Worm (Caenorhabditis elegans): ENCODE results near the gene rpl-15.
A peak's percentile ranks its signal among the peaks of the same experiment; 100 is the strongest.

rpl-15 gene

DNA sequence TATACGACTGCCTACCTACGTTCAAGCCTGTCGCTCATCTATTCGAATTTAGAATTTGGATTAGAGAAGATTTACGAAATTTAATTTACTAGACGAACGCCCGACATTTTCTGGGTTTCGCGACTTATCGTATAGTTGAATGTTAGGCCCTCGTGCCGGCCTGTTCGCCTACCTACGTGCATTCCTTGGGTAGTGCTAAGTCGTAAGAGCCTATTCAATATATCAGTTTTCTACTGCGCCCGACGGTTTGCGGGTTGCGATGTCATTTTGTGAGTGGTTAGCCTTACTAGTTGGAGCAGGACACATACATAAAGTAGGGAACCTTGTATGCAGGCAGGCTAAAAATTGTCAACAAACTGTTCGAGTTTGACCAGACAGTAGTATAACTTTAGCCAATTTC lies 31.4 kb downstream of the rpl-15 start:
- TF ChIP-seq che-1 (tag; optimal IDR thresholded peaks at IDR 0.05) (no peak), sox-4 (tag; optimal IDR thresholded peaks at IDR 0.05) (no peak), gmeb-2 (tag; optimal IDR thresholded peaks at IDR 0.05) (no peak), T23F11.4 (GFP tag; optimal IDR thresholded peaks at IDR 0.05) (no peak)

DNA sequence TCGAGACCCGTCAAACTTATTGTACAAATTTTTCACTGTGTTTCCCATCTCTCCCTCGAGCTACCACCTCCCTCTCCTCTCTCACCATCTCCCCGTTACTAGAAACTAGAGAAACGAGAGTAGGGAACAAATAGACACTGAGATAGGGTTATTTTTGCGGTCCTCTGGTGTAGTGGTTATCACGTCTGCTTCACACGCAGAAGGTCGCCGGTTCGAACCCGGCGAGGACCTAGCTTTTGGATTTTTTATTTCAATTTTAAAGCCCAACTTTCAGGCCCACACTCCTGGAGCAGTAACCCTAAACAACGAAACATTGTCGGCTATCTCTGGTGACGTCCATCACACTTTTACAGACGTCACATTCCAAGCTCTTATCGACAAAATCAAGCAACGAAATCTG lies 34.1 kb downstream of the rpl-15 start:
- peak; percentile 49 for TF ChIP-seq hlh-13 (GFP tag; optimal IDR thresholded peaks at IDR 0.05)
- no peak for TF ChIP-seq dmd-4 (tag; optimal IDR thresholded peaks at IDR 0.05; ENCODE audit: borderline replicate concordance)
- TF ChIP-seq eyg-1 (tag; optimal IDR thresholded peaks at IDR 0.05), result peak; percentile 5
- peak; percentile 9 for TF ChIP-seq hlh-15 (tag; optimal IDR thresholded peaks at IDR 0.05)
- TF ChIP-seq ets-4 (tag; optimal IDR thresholded peaks at IDR 0.05), result no peak
- peak; percentile 34 for TF ChIP-seq ceh-2 (tag; optimal IDR thresholded peaks at IDR 0.05)
- TF ChIP-seq C38D4.7 (GFP tag; optimal IDR thresholded peaks at IDR 0.05), result peak; percentile 70
- TF ChIP-seq lin-11 (tag; optimal IDR thresholded peaks at IDR 0.05), result peak; percentile 72
- no peak for TF ChIP-seq pag-3 (tag; optimal IDR thresholded peaks at IDR 0.05; ENCODE audit: borderline replicate concordance)
- TF ChIP-seq pros-1 (tag; optimal IDR thresholded peaks at IDR 0.05), result no peak
- peak; percentile 32 for TF ChIP-seq fkh-6 (tag; optimal IDR thresholded peaks at IDR 0.05)
- TF ChIP-seq ceh-34 (tag; optimal IDR thresholded peaks at IDR 0.05), result peak; percentile 74
- TF ChIP-seq ceh-19 (GFP tag; optimal IDR thresholded peaks at IDR 0.05), result peak; percentile 80
- peak; percentile 36 for TF ChIP-seq zip-5 (tag; optimal IDR thresholded peaks at IDR 0.05)
- peak; percentile 75 for TF ChIP-seq gmeb-2 (tag; optimal IDR thresholded peaks at IDR 0.05)
- TF ChIP-seq pha-2 (tag; optimal IDR thresholded peaks at IDR 0.05), result peak; percentile 73
- no peak for TF ChIP-seq lim-6 (tag; optimal IDR thresholded peaks at IDR 0.05)
- TF ChIP-seq ceh-24 (tag; optimal IDR thresholded peaks at IDR 0.05), result no peak
- no peak for TF ChIP-seq unc-55 (GFP tag; optimal IDR thresholded peaks at IDR 0.05)
- TF ChIP-seq unc-86 (tag; optimal IDR thresholded peaks at IDR 0.05), result peak; percentile 78
- TF ChIP-seq K09A11.1 (tag; optimal IDR thresholded peaks at IDR 0.05; ENCODE audit: insufficient read depth), result peak; percentile 35
- TF ChIP-seq mec-3 (tag; optimal IDR thresholded peaks at IDR 0.05; ENCODE audit: borderline replicate concordance), result peak; percentile 24
- no peak for TF ChIP-seq ama-1 (optimal IDR thresholded peaks at IDR 0.05)
- peak; percentile 19 for TF ChIP-seq ceh-31 (tag; optimal IDR thresholded peaks at IDR 0.05)
- no peak for TF ChIP-seq sdc-2 (tag; optimal IDR thresholded peaks at IDR 0.05)
- peak; percentile 67 for TF ChIP-seq che-1 (tag; optimal IDR thresholded peaks at IDR 0.05)
- peak; percentile 51 for TF ChIP-seq nhr-232 (tag; optimal IDR thresholded peaks at IDR 0.05)
- peak; percentile 53 for TF ChIP-seq ceh-18 (tag; optimal IDR thresholded peaks at IDR 0.05)
- TF ChIP-seq C08G9.2 (tag; optimal IDR thresholded peaks at IDR 0.05), result peak; percentile 64
- peak; percentile 71 for TF ChIP-seq rnt-1 (tag; optimal IDR thresholded peaks at IDR 0.05)
- TF ChIP-seq ceh-45 (GFP tag; IDR thresholded peaks at IDR 0.05), result no peak
- TF ChIP-seq ceh-6 (GFP tag; optimal IDR thresholded peaks at IDR 0.05), result peak; percentile 79
- TF ChIP-seq elt-2 (tag; optimal IDR thresholded peaks at IDR 0.05), result peak; percentile 88
- peak; percentile 57 for TF ChIP-seq K02D7.2 (tag; optimal IDR thresholded peaks at IDR 0.05)
- TF ChIP-seq fax-1 (tag; optimal IDR thresholded peaks at IDR 0.05), result peak; percentile 76
- peak; percentile 69; the same call in 1 of the 2 replicates for TF ChIP-seq unc-3 (GFP tag; conservative IDR thresholded peaks at IDR 0.05)
- peak; percentile 54 for TF ChIP-seq unc-3 (tag; optimal IDR thresholded peaks at IDR 0.05)
- TF ChIP-seq Y22D7AL.16 (tag; optimal IDR thresholded peaks at IDR 0.05), result peak; percentile 34
- TF ChIP-seq hlh-6 (tag; optimal IDR thresholded peaks at IDR 0.05), result peak; percentile 69
- peak; percentile 78 for TF ChIP-seq sox-4 (tag; optimal IDR thresholded peaks at IDR 0.05)
- peak; percentile 64 for TF ChIP-seq pat-9 (tag; optimal IDR thresholded peaks at IDR 0.05)
- TF ChIP-seq madf-2 (tag; optimal IDR thresholded peaks at IDR 0.05), result peak; percentile 67
- peak; percentile 56 for TF ChIP-seq ceh-48 (tag; optimal IDR thresholded peaks at IDR 0.05)
- TF ChIP-seq F13H6.1 (tag; optimal IDR thresholded peaks at IDR 0.05), result peak; percentile 38
- TF ChIP-seq tbx-2 (tag; optimal IDR thresholded peaks at IDR 0.05), result peak; percentile 64
- peak; percentile 61 for TF ChIP-seq dve-1 (tag; optimal IDR thresholded peaks at IDR 0.05)
- peak; percentile 13 for TF ChIP-seq ceh-22 (tag; optimal IDR thresholded peaks at IDR 0.05)
- peak; percentile 10 for TF ChIP-seq tbx-7 (tag; optimal IDR thresholded peaks at IDR 0.05)
- peak; percentile 37 for TF ChIP-seq nfya-1 (tag; optimal IDR thresholded peaks at IDR 0.05)
- TF ChIP-seq hlh-8 (tag; optimal IDR thresholded peaks at IDR 0.05), result peak; percentile 4
- peak; percentile 37 for TF ChIP-seq T23F11.4 (GFP tag; optimal IDR thresholded peaks at IDR 0.05)
